Worm (Caenorhabditis elegans) whole organism, L4/young adult: ENCODE measurements around the gene Y39B6A.30.

Source experiments
- dao-5 ChIP-seq: sonication (generic microtip); optimal IDR thresholded peaks from 2 replicates; lab custom pipeline; 2016; ENCODE audit warnings: missing genotype, missing genetic modification characterization, moderate library complexity, missing compliant biosample characterization
- him-1 ChIP-seq: sonication (generic microtip); optimal IDR thresholded peaks from 2 replicates; lab custom pipeline; 2016; ENCODE audit warnings: missing genotype, missing genetic modification reagents, missing genetic modification characterization, missing compliant biosample characterization

- TF ChIP-seq dao-5 (no peak), him-1 (no peak)
Measured at ce11 chrV:18990958-18991357, 23.4 kb upstream of the Y39B6A.30 start.
